Worm (Caenorhabditis elegans): ENCODE results near the gene grl-19.
A peak's percentile ranks its signal among the peaks of the same experiment; 100 is the strongest.

The grl-19 gene

DNA sequence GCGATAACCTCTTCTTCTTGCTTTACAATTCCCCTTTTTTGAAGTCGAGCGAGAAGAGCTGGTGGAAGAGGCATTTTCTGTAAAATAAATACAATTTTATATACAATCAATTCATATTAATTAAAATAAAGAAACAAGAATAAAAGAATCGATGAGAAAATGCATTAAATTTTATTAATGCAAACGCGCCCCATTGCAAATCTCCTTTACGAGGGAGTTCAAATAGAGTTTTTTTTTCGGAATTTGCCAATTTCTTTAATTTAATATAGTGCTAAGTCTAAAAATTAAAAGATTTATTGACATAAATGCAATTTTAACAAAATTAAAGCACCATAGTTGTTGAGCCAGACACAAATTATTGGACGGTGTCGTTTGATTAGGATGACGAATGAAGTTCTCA is 9.3 kb upstream of the grl-19 start, which contains the start of gene pqbp-1.1:
Gene pqbp-1.1, minus strand, starts transcription at position 77 of the 400 bp plus-strand sequence.
- TF ChIP-seq nhr-28 (tag; optimal IDR thresholded peaks at IDR 0.05) = peak; percentile 36
- no peak for TF ChIP-seq ZK546.5 (tag; optimal IDR thresholded peaks at IDR 0.05)
- no peak for TF ChIP-seq unc-130 (GFP tag; optimal IDR thresholded peaks at IDR 0.05)
- TF ChIP-seq mdt-29 (GFP tag; IDR thresholded peaks at IDR 0.05) = no peak
- TF ChIP-seq hmg-1.1 (GFP tag; IDR thresholded peaks at IDR 0.05) = 0 out of 2 replicates have a peak, but pooled peaks have one; percentile 26
- TF ChIP-seq dpl-1 (GFP tag; optimal IDR thresholded peaks at IDR 0.05) = peak; percentile 90
- no peak for TF ChIP-seq nhr-77 (tag; optimal IDR thresholded peaks at IDR 0.05)
- TF ChIP-seq T26A8.4 (GFP tag; IDR thresholded peaks at IDR 0.05) = no peak
- no peak for TF ChIP-seq snpc-1.2 (GFP tag; IDR thresholded peaks at IDR 0.05)
- TF ChIP-seq lsy-2 (tag; optimal IDR thresholded peaks at IDR 0.05) = peak in 1 of 2 experiments; percentile 76
- peak; percentile 5 for TF ChIP-seq nhr-25 (tag; optimal IDR thresholded peaks at IDR 0.05; ENCODE audit: borderline replicate concordance, insufficient read depth)
- TF ChIP-seq ceh-20 (GFP tag; IDR thresholded peaks at IDR 0.05) = no peak
- peak; percentile 49 for TF ChIP-seq mes-2 (tag; optimal IDR thresholded peaks at IDR 0.05; ENCODE audit: poor library complexity, severe bottlenecking)
- no peak for TF ChIP-seq arid-1 (GFP tag; conservative IDR thresholded peaks at IDR 0.05)
- TF ChIP-seq dve-1 (tag; optimal IDR thresholded peaks at IDR 0.05; ENCODE audit: insufficient read depth) = peak; percentile 50
- TF ChIP-seq lin-38 (GFP tag; IDR thresholded peaks at IDR 0.05) = peak; percentile 94
- no peak for TF ChIP-seq lir-3 (tag; optimal IDR thresholded peaks at IDR 0.05)
- no peak for TF ChIP-seq lim-7 (GFP tag; IDR thresholded peaks at IDR 0.05)
- TF ChIP-seq fkh-10 (GFP tag; optimal IDR thresholded peaks at IDR 0.05) = peak; percentile 13
- TF ChIP-seq nhr-48 (tag; optimal IDR thresholded peaks at IDR 0.05) = no peak
- no peak for TF ChIP-seq F26F4.8 (GFP tag; conservative IDR thresholded peaks at IDR 0.05)
- no peak for TF ChIP-seq tag-97 (GFP tag; IDR thresholded peaks at IDR 0.05)
- TF ChIP-seq cey-2 (tag; optimal IDR thresholded peaks at IDR 0.05; ENCODE audit: borderline replicate concordance, insufficient read depth) = no peak
- no peak for TF ChIP-seq rbr-2 (tag; optimal IDR thresholded peaks at IDR 0.05)
- TF ChIP-seq vab-7 (GFP tag; IDR thresholded peaks at IDR 0.05) = no peak
- TF ChIP-seq hlh-11 (tag; optimal IDR thresholded peaks at IDR 0.05) = no peak
- peak; percentile 61 for TF ChIP-seq ces-1 (GFP tag; optimal IDR thresholded peaks at IDR 0.05)
- TF ChIP-seq nhr-76 (tag; optimal IDR thresholded peaks at IDR 0.05) = no peak
- TF ChIP-seq Y5F2A.4 (GFP tag; optimal IDR thresholded peaks at IDR 0.05) = no peak
- no peak for TF ChIP-seq daf-16 (GFP tag; optimal IDR thresholded peaks at IDR 0.05)
- no peak for TF ChIP-seq daf-16 (tag; optimal IDR thresholded peaks at IDR 0.05)
- peak; percentile 79 for TF ChIP-seq mep-1 (tag; optimal IDR thresholded peaks at IDR 0.05)
- no peak for TF ChIP-seq F49E8.2 (tag; optimal IDR thresholded peaks at IDR 0.05; ENCODE audit: borderline replicate concordance)
- TF ChIP-seq dmd-8 (GFP tag; IDR thresholded peaks at IDR 0.05) = no peak
- peak; percentile 47 for TF ChIP-seq hlh-30 (tag; optimal IDR thresholded peaks at IDR 0.05; ENCODE audit: insufficient read depth)
- no peak for TF ChIP-seq F44E2.7 (GFP tag; IDR thresholded peaks at IDR 0.05)
- TF ChIP-seq egl-27 (tag; optimal IDR thresholded peaks at IDR 0.05) = no peak
- TF ChIP-seq D1046.2 (GFP tag; IDR thresholded peaks at IDR 0.05) = no peak

- no peak for TF ChIP-seq daf-16 (GFP tag; optimal IDR thresholded peaks at IDR 0.05)
- no peak for TF ChIP-seq daf-16 (tag; optimal IDR thresholded peaks at IDR 0.05)
- TF ChIP-seq unc-39 (tag; optimal IDR thresholded peaks at IDR 0.05) = no peak
- TF ChIP-seq tra-1 (GFP tag; IDR thresholded peaks at IDR 0.05) = no peak
- TF ChIP-seq egl-27 (tag; optimal IDR thresholded peaks at IDR 0.05) = no peak
- TF ChIP-seq hif-1 (tag; optimal IDR thresholded peaks at IDR 0.05) = no peak
- TF ChIP-seq mep-1 (tag; optimal IDR thresholded peaks at IDR 0.05) = no peak
- no peak for TF ChIP-seq unc-130 (GFP tag; optimal IDR thresholded peaks at IDR 0.05)
- no peak for TF ChIP-seq nhr-111 (GFP tag; optimal IDR thresholded peaks at IDR 0.05)
- TF ChIP-seq nhr-41 (GFP tag; IDR thresholded peaks at IDR 0.05) = no peak
- no peak for TF ChIP-seq nhr-102 (tag; optimal IDR thresholded peaks at IDR 0.05)
- TF ChIP-seq attf-4 (tag; optimal IDR thresholded peaks at IDR 0.05) = no peak
- no peak for TF ChIP-seq cey-2 (tag; optimal IDR thresholded peaks at IDR 0.05; ENCODE audit: borderline replicate concordance, insufficient read depth)
- no peak for TF ChIP-seq hlh-11 (tag; optimal IDR thresholded peaks at IDR 0.05)
- no peak for TF ChIP-seq daf-19 (GFP tag; conservative IDR thresholded peaks at IDR 0.05)
- TF ChIP-seq sdz-12 (GFP tag; optimal IDR thresholded peaks at IDR 0.05) = no peak
- TF ChIP-seq ceh-32 (tag; optimal IDR thresholded peaks at IDR 0.05; ENCODE audit: poor library complexity) = no peak
- no peak for TF ChIP-seq arid-1 (GFP tag; conservative IDR thresholded peaks at IDR 0.05)
- no peak for TF ChIP-seq zip-11 (GFP tag; IDR thresholded peaks at IDR 0.05)
- TF ChIP-seq dpl-1 (GFP tag; optimal IDR thresholded peaks at IDR 0.05) = no peak
Measured at ce11 chrIV:259142-259541, 6.8 kb upstream of the grl-19 start, which contains the start of gene dpy-9. dpy-9 (minus strand) TSS chrIV:259204.
